Worm (Caenorhabditis elegans) whole organism, L2 larva: ENCODE results near the gene emc-3.

ENCODE experiments used
- C34F6.9 ChIP-seq: fragments of 150-350 bp; optimal IDR thresholded peaks from 2 replicates; lab custom pipeline; 2014; ENCODE audit warnings: missing biosample characterization, missing genetic modification characterization
- R02D3.7 ChIP-seq: fragments of 150-350 bp; optimal IDR thresholded peaks from 2 replicates; lab custom pipeline; 2014; ENCODE audit warnings: missing biosample characterization, missing genetic modification characterization
- Y55F3AM.14 ChIP-seq: fragments of 200-800 bp; sonication (Bioruptor generic); optimal IDR thresholded peaks from 2 replicates; lab custom pipeline; 2018; ENCODE audit warnings: mild to moderate bottlenecking, missing genetic modification characterization, missing compliant biosample characterization
- ama-1 ChIP-seq: fragments of 150-350 bp; optimal IDR thresholded peaks from 2 replicates; lab custom pipeline; 2018; ENCODE audit warnings: inconsistent platforms
- blmp-1 ChIP-seq: sonication (generic microtip); optimal IDR thresholded peaks from 2 replicates; lab custom pipeline; 2017; ENCODE audit warnings: missing genetic modification characterization, mild to moderate bottlenecking, missing compliant biosample characterization, antibody characterized with exemption, moderate library complexity; ENCODE audit not compliant: insufficient read depth
- ceh-16 ChIP-seq: fragments of 150-350 bp; optimal IDR thresholded peaks from 2 replicates; lab custom pipeline; 2014; ENCODE audit warnings: missing biosample characterization, missing genetic modification characterization
- ceh-82 ChIP-seq: fragments of 150-350 bp; optimal IDR thresholded peaks from 2 replicates; lab custom pipeline; 2014; ENCODE audit warnings: missing biosample characterization, missing genetic modification characterization
- crh-2 ChIP-seq: sonication (generic microtip); optimal IDR thresholded peaks from 2 replicates; lab custom pipeline; 2017; ENCODE audit warnings: missing biosample characterization, missing genetic modification characterization
- dmd-4 ChIP-seq: sonication (generic microtip); optimal IDR thresholded peaks from 2 replicates; lab custom pipeline; 2017; ENCODE audit warnings: missing biosample characterization, missing genetic modification characterization
- elt-1 ChIP-seq: fragments of 150-350 bp; optimal IDR thresholded peaks from 2 replicates; lab custom pipeline; 2014; ENCODE audit warnings: missing biosample characterization, missing genetic modification characterization
- elt-3 ChIP-seq: sonication (generic microtip); optimal IDR thresholded peaks from 2 replicates; lab custom pipeline; 2017; ENCODE audit warnings: missing biosample characterization, missing genetic modification characterization
- fos-1 ChIP-seq: fragments of 150-350 bp; optimal IDR thresholded peaks from 2 replicates; lab custom pipeline; 2014; ENCODE audit warnings: missing biosample characterization, missing genetic modification characterization
- gmeb-1 ChIP-seq: fragments of 150-350 bp; optimal IDR thresholded peaks from 2 replicates; lab custom pipeline; 2014; ENCODE audit warnings: missing biosample characterization, missing genetic modification characterization
- lin-11 ChIP-seq: fragments of 150-350 bp; sonication (generic microtip); optimal IDR thresholded peaks from 2 replicates; lab custom pipeline; 2014; ENCODE audit warnings: missing biosample characterization, missing genetic modification characterization, inconsistent platforms, mixed read lengths
- lin-13 ChIP-seq: fragments of 150-350 bp; optimal IDR thresholded peaks from 2 replicates; lab custom pipeline; 2014; ENCODE audit warnings: missing biosample characterization, missing genetic modification reagents, missing genetic modification characterization
- lin-39 ChIP-seq: fragments of 150-350 bp; optimal IDR thresholded peaks from 2 replicates; lab custom pipeline; 2014; ENCODE audit warnings: missing biosample characterization, missing genetic modification reagents, missing genetic modification characterization
- lsy-2 ChIP-seq, 2 experiments: fragments of 150-350 bp in 1 of 2; sonication (generic microtip) in 1 of 2; optimal IDR thresholded peaks; 2 replicates each; lab custom pipeline; 2014 to 2017; ENCODE audit warnings: missing biosample characterization in 2 of 2, missing genetic modification characterization in 2 of 2
- mbf-1 ChIP-seq: sonication (generic microtip); optimal IDR thresholded peaks from 2 replicates; lab custom pipeline; 2017; ENCODE audit warnings: missing biosample characterization, missing genetic modification characterization
- mdl-1 ChIP-seq, 2 experiments: fragments of 150-350 bp in 1 of 2; sonication (generic microtip) in 1 of 2; optimal IDR thresholded peaks; 2 replicates each; lab custom pipeline; 2017; ENCODE audit warnings: missing biosample characterization in 2 of 2, missing genetic modification characterization in 2 of 2
- nhr-11 ChIP-seq: fragments of 150-350 bp; optimal IDR thresholded peaks from 2 replicates; lab custom pipeline; 2014; ENCODE audit warnings: missing biosample characterization, missing genetic modification characterization
- nhr-12 ChIP-seq: fragments of 150-350 bp; optimal IDR thresholded peaks from 2 replicates; lab custom pipeline; 2014; ENCODE audit warnings: missing biosample characterization, missing genetic modification characterization
- nhr-129 ChIP-seq: fragments of 150-350 bp; optimal IDR thresholded peaks from 2 replicates; lab custom pipeline; 2014; ENCODE audit warnings: missing biosample characterization, missing genetic modification characterization
- nhr-21 ChIP-seq: fragments of 150-350 bp; optimal IDR thresholded peaks from 2 replicates; lab custom pipeline; 2014; ENCODE audit warnings: missing biosample characterization, missing genetic modification characterization
- nhr-23 ChIP-seq: fragments of 150-350 bp; optimal IDR thresholded peaks from 2 replicates; lab custom pipeline; 2014; ENCODE audit warnings: missing biosample characterization, missing genetic modification reagents, missing genetic modification characterization
- nhr-237 ChIP-seq: fragments of 150-350 bp; optimal IDR thresholded peaks from 2 replicates; lab custom pipeline; 2014; ENCODE audit warnings: missing biosample characterization, missing genetic modification characterization
- nhr-25 ChIP-seq: fragments of 150-350 bp; sonication (generic microtip); optimal IDR thresholded peaks from 3 replicates; lab custom pipeline; 2014; ENCODE audit warnings: missing biosample characterization, missing genetic modification characterization
- sma-3 ChIP-seq: sonication (generic microtip); optimal IDR thresholded peaks from 2 replicates; lab custom pipeline; 2016; ENCODE audit warnings: missing genetic modification reagents, missing genetic modification characterization, missing compliant biosample characterization
- sma-9 ChIP-seq, 2 experiments: fragments of 150-350 bp in 1 of 2; sonication (generic microtip) in 1 of 2; optimal IDR thresholded peaks; 2 replicates each; lab custom pipeline; 2014 to 2016; ENCODE audit warnings: missing genetic modification characterization in 2 of 2, mild to moderate bottlenecking in 1 of 2, missing biosample characterization in 1 of 2, missing compliant biosample characterization in 1 of 2, missing genetic modification reagents in 1 of 2, moderate library complexity in 1 of 2
- snpc-4 ChIP-seq: fragments of 150-350 bp; optimal IDR thresholded peaks from 2 replicates; lab custom pipeline; 2014; ENCODE audit warnings: missing biosample characterization, missing genetic modification characterization
- unc-55 ChIP-seq: fragments of 150-350 bp; sonication (generic microtip); optimal IDR thresholded peaks from 3 replicates; lab custom pipeline; 2014; ENCODE audit warnings: missing biosample characterization, missing genetic modification reagents, missing genetic modification characterization
- ztf-1 ChIP-seq: fragments of 200-800 bp; sonication (Bioruptor generic); conservative IDR thresholded peaks from 2 replicates; pipeline ENCODE4 v1.3.6; 2022; ENCODE audit warnings: missing genetic modification characterization, missing compliant biosample characterization
- ztf-4 ChIP-seq: fragments of 150-350 bp; optimal IDR thresholded peaks from 2 replicates; lab custom pipeline; 2014; ENCODE audit warnings: missing biosample characterization, missing genetic modification characterization

Gene emc-3

DNA sequence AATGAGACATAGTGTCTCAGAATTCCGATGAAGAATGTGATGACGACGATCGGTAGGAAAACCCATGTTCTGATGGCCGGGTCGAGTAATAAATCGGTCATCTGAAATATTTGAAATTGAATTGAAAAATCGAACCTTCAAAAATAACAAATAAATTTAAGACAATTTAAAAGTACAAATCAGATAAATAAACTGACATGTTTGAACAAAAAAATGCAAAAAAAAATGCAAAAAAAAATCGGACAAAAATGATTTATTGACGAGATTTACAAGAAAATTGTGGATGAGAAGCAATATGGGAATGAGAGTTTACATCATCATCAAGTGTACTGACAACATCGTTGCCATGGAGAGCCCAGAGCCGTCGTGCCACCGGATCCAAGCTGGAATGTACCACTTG lies at the start of gene emc-3:
Gene emc-3 (minus strand): TSS at position 101 of the 400 bp plus-strand sequence.
- no peak for TF ChIP-seq unc-55 (GFP tag; lab: Kevin White, UChicago)
- no peak for TF ChIP-seq nhr-12 (tag; lab: Kevin White, UChicago)
- no peak for TF ChIP-seq elt-3 (tag; lab: Kevin White, UChicago)
- no peak for TF ChIP-seq dmd-4 (tag; lab: Kevin White, UChicago)
- no peak for TF ChIP-seq nhr-23 (tag; lab: Kevin White, UChicago)
- TF ChIP-seq gmeb-1 (tag; lab: Kevin White, UChicago), result no peak
- no peak for TF ChIP-seq nhr-21
- TF ChIP-seq lin-11 (tag; lab: Kevin White, UChicago), result no peak
- TF ChIP-seq fos-1 (tag; lab: Kevin White, UChicago), result no peak
- no peak for TF ChIP-seq ceh-82 (tag; lab: Kevin White, UChicago)
- TF ChIP-seq ztf-1 (GFP tag; lab: Robert Waterston, UW), result no peak
- TF ChIP-seq lin-39 (tag; lab: Kevin White, UChicago), result no peak
- no peak for TF ChIP-seq mdl-1 (tag; optimal IDR thresholded peaks at IDR 0.05; lab: Kevin White, UChicago)
- no peak for TF ChIP-seq mbf-1
- no peak for TF ChIP-seq Y55F3AM.14 (GFP tag; lab: Kevin White, UChicago)
- TF ChIP-seq lsy-2 (tag; optimal IDR thresholded peaks at IDR 0.05; lab: Kevin White, UChicago), result no peak
- TF ChIP-seq blmp-1 (tag; lab: Kevin White, UChicago), result no peak
- TF ChIP-seq nhr-237, result no peak
- no peak for TF ChIP-seq elt-1 (tag; lab: Kevin White, UChicago)
- TF ChIP-seq crh-2 (tag; lab: Kevin White, UChicago), result no peak

DNA sequence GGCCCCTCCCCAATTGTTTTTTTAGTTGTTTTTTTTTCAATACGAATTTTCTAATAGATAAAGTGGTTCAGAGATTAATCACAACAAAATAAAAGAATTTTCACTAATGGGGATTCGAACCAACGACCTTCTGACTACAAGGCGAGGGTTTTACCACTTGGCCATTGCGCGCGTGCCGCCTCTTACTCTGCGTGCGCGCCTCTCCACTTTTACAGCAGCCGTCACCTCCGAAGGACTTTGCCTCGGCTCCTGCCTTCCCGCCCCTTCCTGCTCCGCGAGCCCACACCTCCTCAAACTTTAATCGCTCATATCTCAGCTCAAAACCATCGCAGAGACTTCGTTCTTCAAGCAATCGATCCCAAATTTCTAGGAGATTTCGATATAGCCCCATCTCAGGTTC lies 48.4 kb upstream of the emc-3 start:
- TF ChIP-seq unc-55 (GFP tag; lab: Kevin White, UChicago) (peak; percentile 28), lin-13 (GFP tag; lab: Kevin White, UChicago) (peak; percentile 39), snpc-4 (tag; lab: Kevin White, UChicago) (peak; percentile 84)

ce11 chrIV:13429240-13429639 lies 47.5 kb upstream of the emc-3 start, which contains the start of gene K09B11.4:
TSS of gene K09B11.4 (plus strand) at chrIV:13429540.
- TF ChIP-seq ceh-16 (tag; lab: Kevin White, UChicago), result no peak
- no peak for TF ChIP-seq lsy-2 (tag; optimal IDR thresholded peaks at IDR 0.05; lab: Kevin White, UChicago)
- TF ChIP-seq sma-9 (GFP tag; optimal IDR thresholded peaks at IDR 0.05; lab: Kevin White, UChicago), result no peak
- TF ChIP-seq sma-9 (tag; optimal IDR thresholded peaks at IDR 0.05; lab: Kevin White, UChicago), result no peak
- no peak for TF ChIP-seq ztf-4 (tag; lab: Kevin White, UChicago)
- TF ChIP-seq nhr-11 (tag; lab: Kevin White, UChicago), result no peak
- TF ChIP-seq ztf-1 (GFP tag; lab: Robert Waterston, UW), result no peak
- TF ChIP-seq fos-1 (tag; lab: Kevin White, UChicago), result no peak
- TF ChIP-seq mdl-1 (tag; optimal IDR thresholded peaks at IDR 0.05; lab: Kevin White, UChicago), result no peak
- no peak for TF ChIP-seq sma-3 (GFP tag; lab: Kevin White, UChicago)
- no peak for TF ChIP-seq nhr-25
- TF ChIP-seq R02D3.7 (tag; lab: Kevin White, UChicago), result no peak

DNA sequence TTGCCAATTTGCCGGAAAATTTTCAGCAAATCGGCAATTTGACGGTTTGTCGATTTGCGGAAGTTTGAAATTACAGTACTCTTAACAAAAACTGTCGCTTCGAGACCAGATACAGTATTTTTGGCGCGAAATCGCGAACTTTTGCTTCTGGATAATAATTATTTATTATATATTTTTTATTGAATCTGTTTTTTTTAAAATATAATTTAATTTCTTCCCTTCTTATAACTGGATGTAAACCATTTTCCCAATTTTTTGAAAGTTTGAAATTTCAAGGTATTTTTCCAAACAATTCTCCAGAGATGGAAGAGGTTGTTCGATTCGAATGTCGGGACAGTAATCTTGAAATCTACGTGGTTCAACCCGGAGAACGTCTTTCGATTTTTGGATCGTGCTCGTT lies 40.5 kb upstream of the emc-3 start, which contains the start of gene nol-9:
Gene nol-9 (plus strand): TSS at position 301 of the 400 bp plus-strand sequence.
- no peak for TF ChIP-seq R02D3.7 (tag; lab: Kevin White, UChicago)

DNA sequence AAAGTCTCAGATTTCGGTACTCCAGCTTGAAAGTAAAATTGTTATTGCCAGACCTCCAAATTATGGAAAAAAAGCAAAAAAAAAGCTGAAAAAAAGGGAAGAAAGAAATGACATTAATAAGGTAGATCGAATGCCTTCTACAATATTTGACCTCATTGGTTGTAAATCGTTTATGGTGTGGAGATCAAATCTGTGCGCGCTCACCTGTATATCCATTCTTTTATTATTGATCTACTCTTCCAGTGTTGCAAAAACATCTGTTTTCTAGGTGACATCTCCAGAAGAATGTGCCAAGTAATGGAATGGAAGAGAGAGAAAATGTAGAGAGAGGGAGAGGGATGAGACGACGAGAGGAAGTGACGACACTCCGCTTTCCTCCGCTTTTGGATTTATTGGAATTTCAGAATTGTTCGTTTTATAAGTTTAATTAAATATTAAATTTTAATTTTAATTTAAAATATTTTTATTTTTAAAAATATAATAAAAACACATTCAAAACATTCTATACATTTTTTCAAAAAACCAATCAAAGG lies 34.1 kb upstream of the emc-3 start, which contains the start of the genes pik-1 and aptf-2:
Gene pik-1 (plus strand): TSS at position 303 of the 533 bp plus-strand sequence.
Gene aptf-2 (minus strand): TSS at position 313 of the 533 bp plus-strand sequence.
- TF ChIP-seq C34F6.9 (tag; lab: Kevin White, UChicago), result peak; percentile 16
- peak; percentile 65 for TF ChIP-seq nhr-129 (tag; lab: Kevin White, UChicago)
- no peak for TF ChIP-seq dmd-4 (tag; lab: Kevin White, UChicago)
- TF ChIP-seq nhr-21, result no peak
- no peak for TF ChIP-seq ama-1
- TF ChIP-seq unc-55 (GFP tag; lab: Kevin White, UChicago), result peak; percentile 38
- TF ChIP-seq fos-1 (tag; lab: Kevin White, UChicago), result no peak
- TF ChIP-seq sma-9 (GFP tag; optimal IDR thresholded peaks at IDR 0.05; lab: Kevin White, UChicago), result no peak
- no peak for TF ChIP-seq sma-9 (tag; optimal IDR thresholded peaks at IDR 0.05; lab: Kevin White, UChicago)
- no peak for TF ChIP-seq mdl-1 (tag; optimal IDR thresholded peaks at IDR 0.05; lab: Kevin White, UChicago)
